Fruit fly (Drosophila melanogaster) S2 (cell line): ENCODE measurements around the gene Efa6.

Experiments
- CG8478 ChIP-seq: fragments of >200 bp; optimal IDR thresholded peaks from 2 replicates; lab custom pipeline; 2018
- CTCF ChIP-seq, 2 experiments: fragments of >200 bp; optimal IDR thresholded peaks; 2 replicates each; lab custom pipeline; 2018

DNA sequence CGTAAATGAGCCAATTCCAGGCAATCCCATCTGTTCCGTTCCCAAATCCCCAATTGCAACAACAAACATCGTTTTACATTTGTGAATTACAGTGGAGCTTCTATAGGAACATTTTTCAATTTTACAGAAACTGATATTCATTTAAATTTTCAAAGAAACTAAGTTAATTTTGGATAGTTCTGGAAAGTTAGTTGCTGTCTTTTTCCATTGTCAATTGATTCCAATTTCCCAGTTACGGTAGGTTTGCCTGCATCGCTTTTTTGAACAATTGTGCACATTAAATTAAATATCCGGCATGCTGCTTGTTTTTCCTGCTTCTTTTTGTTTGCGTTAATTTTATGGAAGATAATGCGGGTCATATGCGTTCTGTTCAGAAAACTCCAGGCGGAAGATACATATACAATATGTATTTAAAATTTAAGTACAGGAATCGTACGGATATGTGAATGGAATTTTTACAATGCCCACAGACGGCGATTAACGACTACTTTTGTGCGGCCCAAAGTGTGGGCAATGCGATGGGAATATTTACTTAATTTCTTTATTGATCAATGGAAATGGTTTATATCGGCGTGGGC is 40.5 kb downstream of the Efa6 start:
- TF ChIP-seq CTCF (optimal IDR thresholded peaks at IDR 0.05; lab: Kevin White, UChicago) (no peak), CG8478 (lab: Kevin White, UChicago) (no peak)
